Fruit fly (Drosophila melanogaster): Measurements from ENCODE around the gene Rpt3R.

Gene Rpt3R

DNA sequence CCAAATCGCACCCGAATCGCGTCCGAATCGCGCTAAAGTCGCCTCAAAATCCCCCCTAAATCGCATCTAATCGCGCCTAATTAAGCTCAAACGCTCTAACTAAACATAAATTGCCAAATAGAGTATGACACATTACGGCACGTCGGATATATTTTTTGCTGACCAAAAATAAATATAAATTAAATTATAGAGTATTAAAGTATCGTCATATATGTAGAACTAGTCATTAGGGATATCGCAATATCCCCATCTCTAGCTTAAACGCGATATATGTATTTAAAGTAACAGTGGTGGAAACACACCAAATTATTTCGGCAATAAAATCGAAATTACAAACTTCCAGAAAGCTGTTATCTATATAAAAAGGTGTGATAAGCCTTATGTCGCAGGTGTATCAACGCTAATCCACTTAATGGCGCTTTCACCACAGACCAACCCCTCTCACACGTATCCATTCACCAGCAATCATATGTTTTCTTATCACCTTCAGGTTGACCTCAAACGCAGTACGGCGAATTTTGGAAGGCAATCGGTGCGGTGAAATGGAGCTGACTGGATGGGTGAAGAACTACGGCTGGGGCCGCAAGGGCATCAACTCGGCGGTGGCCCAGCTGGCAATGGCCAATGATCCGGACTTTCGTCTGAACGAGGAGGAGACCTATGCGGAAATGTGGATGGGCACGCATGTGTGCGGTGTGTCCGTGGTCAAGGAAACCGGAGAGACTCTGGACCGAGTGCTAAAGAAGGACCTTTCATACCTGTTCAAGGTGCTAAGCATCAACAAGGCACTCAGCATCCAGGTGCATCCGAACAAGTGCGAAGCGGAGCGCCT lies 3.3 kb upstream of the Rpt3R start, which contains the start of gene Mpi (continued):
- TF ChIP-seq Ravus (GFP tag; IDR thresholded peaks at IDR 0.05) (no peak), gcm2 (GFP tag; optimal IDR thresholded peaks at IDR 0.05) (no peak), luna (GFP tag; optimal IDR thresholded peaks at IDR 0.05) (no peak), CG15514 (GFP tag; optimal IDR thresholded peaks at IDR 0.05) (peak; percentile 43), CG1602 (GFP tag; optimal IDR thresholded peaks at IDR 0.05) (peak; percentile 1), sens (GFP tag) (peak; percentile 81), zfh2 (GFP tag; optimal IDR thresholded peaks at IDR 0.05) (no peak), ken (GFP tag; IDR thresholded peaks at IDR 0.05) (no peak), CG4424 (GFP tag; optimal IDR thresholded peaks at IDR 0.05) (peak; percentile 27), pum (GFP tag; optimal IDR thresholded peaks at IDR 0.05) (no peak), CG3838 (GFP tag; optimal IDR thresholded peaks at IDR 0.05) (no peak), cato (GFP tag; optimal IDR thresholded peaks at IDR 0.05; ENCODE audit: borderline replicate concordance) (no peak), Max (GFP tag; optimal IDR thresholded peaks at IDR 0.05) (peak; percentile 70), CG3847 (GFP tag; IDR thresholded peaks at IDR 0.05) (no peak), jing (GFP tag; optimal IDR thresholded peaks at IDR 0.05) (no peak), CG15269 (tag; optimal IDR thresholded peaks at IDR 0.05) (no peak), Gsc (GFP tag; IDR thresholded peaks at IDR 0.05) (no peak), Mes4 (GFP tag; optimal IDR thresholded peaks at IDR 0.05) (no peak), ind (GFP tag; optimal IDR thresholded peaks at IDR 0.05) (peak; percentile 7), CG11696 (GFP tag; IDR thresholded peaks at IDR 0.05) (no peak), Ada2b (GFP tag; IDR thresholded peaks at IDR 0.05) (no peak), CG8478 (optimal IDR thresholded peaks at IDR 0.05) (no peak), sc (optimal IDR thresholded peaks at IDR 0.05) (no peak), sc (GFP tag; optimal IDR thresholded peaks at IDR 0.05) (no peak), row (GFP tag; IDR thresholded peaks at IDR 0.05) (peak; percentile 92), ro (GFP tag; IDR thresholded peaks at IDR 0.05) (no peak), CG15073 (GFP tag; optimal IDR thresholded peaks at IDR 0.05) (no peak), cwo (GFP tag; optimal IDR thresholded peaks at IDR 0.05) (no peak), CG34376 (GFP tag; optimal IDR thresholded peaks at IDR 0.05) (peak; percentile 56), Kr (GFP tag; optimal IDR thresholded peaks at IDR 0.05) (no peak), repo (GFP tag; optimal IDR thresholded peaks at IDR 0.05) (no peak), dimm (GFP tag; IDR thresholded peaks at IDR 0.05) (no peak), CG3281 (GFP tag; optimal IDR thresholded peaks at IDR 0.05) (peak; percentile 33), Xrp1 (GFP tag; IDR thresholded peaks at IDR 0.05) (peak; percentile 49; the same call in 1 of the 2 replicates), CG6683 (GFP tag; optimal IDR thresholded peaks at IDR 0.05) (no peak), sna (GFP tag; IDR thresholded peaks at IDR 0.05; ENCODE audit: partially characterized antibody) (0 out of 2 replicates have a peak, but pooled peaks have one; percentile 50), dan (GFP tag; IDR thresholded peaks at IDR 0.05) (no peak), CG13296 (GFP tag; optimal IDR thresholded peaks at IDR 0.05) (peak; percentile 29), prd (optimal IDR thresholded peaks at IDR 0.05) (no peak), prd (GFP tag; IDR thresholded peaks at IDR 0.05) (0 out of 3 replicates have a peak, but pooled peaks have one; percentile 15), CG1603 (tag; optimal IDR thresholded peaks at IDR 0.05) (peak; percentile 60), Hr3 (GFP tag; optimal IDR thresholded peaks at IDR 0.05) (peak; percentile 23), CG12659 (GFP tag; optimal IDR thresholded peaks at IDR 0.05) (peak; percentile 62), vnd (GFP tag; IDR thresholded peaks at IDR 0.05; ENCODE audit: partially characterized antibody) (no peak), CG7928 (GFP tag; optimal IDR thresholded peaks at IDR 0.05) (no peak), CG30020 (tag; optimal IDR thresholded peaks at IDR 0.05) (peak; percentile 70), ara (GFP tag; IDR thresholded peaks at IDR 0.05) (no peak), E2f1 (GFP tag; IDR thresholded peaks at IDR 0.05) (no peak), sug (tag; optimal IDR thresholded peaks at IDR 0.05) (peak; percentile 56), ssp (GFP tag; IDR thresholded peaks at IDR 0.05) (peak; percentile 16; the same call in 1 of the 2 replicates), Oli (tag; optimal IDR thresholded peaks at IDR 0.05) (no peak)
